Worm (Caenorhabditis elegans): ENCODE results near the gene rom-4.

ce11 chrIV:17053261-17053660, 57.6 kb downstream of the rom-4 start, which contains the start of gene Y116A8C.23:
- TF ChIP-seq ceh-9 (tag; optimal IDR thresholded peaks at IDR 0.05) (no peak), lsy-12 (tag; optimal IDR thresholded peaks at IDR 0.05) (no peak), unc-39 (tag; optimal IDR thresholded peaks at IDR 0.05) (no peak), daf-12 (tag; optimal IDR thresholded peaks at IDR 0.05) (no peak), ama-1 (optimal IDR thresholded peaks at IDR 0.05) (no peak), nhr-12 (tag; optimal IDR thresholded peaks at IDR 0.05) (no peak), ZK546.5 (tag; optimal IDR thresholded peaks at IDR 0.05) (no peak), fos-1 (tag; optimal IDR thresholded peaks at IDR 0.05) (no peak), zag-1 (tag; optimal IDR thresholded peaks at IDR 0.05) (no peak)

Data from whole organism, L3 larva.